Worm (Caenorhabditis elegans) whole organism, L4 larva: ENCODE data around the gene T11F9.21.

Experiments used
- ZK546.5 ChIP-seq, 2 experiments: sonication (generic microtip); optimal IDR thresholded peaks; 2 replicates each; lab custom pipeline; 2017; ENCODE audit warnings: missing biosample characterization in 2 of 2, missing genetic modification characterization in 2 of 2
- ama-1 ChIP-seq: fragments of 150-350 bp; optimal IDR thresholded peaks from 2 replicates; lab custom pipeline; 2014; ENCODE audit warnings: inconsistent platforms, mixed read lengths
- ceh-28 ChIP-seq: fragments of 150-350 bp; optimal IDR thresholded peaks from 2 replicates; lab custom pipeline; 2014; ENCODE audit warnings: missing biosample characterization, missing genetic modification reagents, missing genetic modification characterization
- dpl-1 ChIP-seq: fragments of 150-350 bp; optimal IDR thresholded peaks from 2 replicates; lab custom pipeline; 2014; ENCODE audit warnings: missing biosample characterization, missing genetic modification reagents, missing genetic modification characterization
- fos-1 ChIP-seq: fragments of 150-350 bp; optimal IDR thresholded peaks from 2 replicates; lab custom pipeline; 2014; ENCODE audit warnings: missing biosample characterization, missing genetic modification characterization
- jun-1 ChIP-seq: fragments of 150-350 bp; optimal IDR thresholded peaks from 2 replicates; lab custom pipeline; 2014; ENCODE audit warnings: missing biosample characterization, missing genetic modification reagents, missing genetic modification characterization
- lin-38 ChIP-seq: fragments of 200-800 bp; sonication (Bioruptor generic); IDR thresholded peaks from 2 replicates; pipeline ENCODE4 v1.3.6; 2022; ENCODE audit warnings: missing genetic modification reagents, missing genetic modification characterization, missing compliant biosample characterization
- lin-39 ChIP-seq: fragments of 150-350 bp; optimal IDR thresholded peaks from 2 replicates; lab custom pipeline; 2014; ENCODE audit warnings: missing biosample characterization, missing genetic modification reagents, missing genetic modification characterization
- lsy-2 ChIP-seq, 2 experiments: fragments of 150-350 bp in 1 of 2; sonication (generic microtip) in 1 of 2; optimal IDR thresholded peaks; 2 replicates each; lab custom pipeline; 2014 to 2017; ENCODE audit warnings: missing biosample characterization in 2 of 2, missing genetic modification characterization in 2 of 2
- mxl-3 ChIP-seq: fragments of 200-800 bp; sonication (Bioruptor generic); optimal IDR thresholded peaks from 2 replicates; lab custom pipeline; 2018; ENCODE audit warnings: mild to moderate bottlenecking, missing genetic modification characterization, missing compliant biosample characterization
- nhr-11 ChIP-seq: fragments of 150-350 bp; optimal IDR thresholded peaks from 2 replicates; lab custom pipeline; 2014; ENCODE audit warnings: missing biosample characterization, missing genetic modification characterization
- nhr-25 ChIP-seq: sonication (generic microtip); optimal IDR thresholded peaks from 2 replicates; lab custom pipeline; 2017; ENCODE audit warnings: missing genetic modification characterization, mild to moderate bottlenecking, missing compliant biosample characterization, antibody characterized with exemption, moderate library complexity, borderline replicate concordance; ENCODE audit not compliant: insufficient read depth
- skn-1 ChIP-seq: fragments of 150-350 bp; optimal IDR thresholded peaks from 2 replicates; lab custom pipeline; 2014; ENCODE audit warnings: missing biosample characterization, missing genetic modification characterization
- unc-62 ChIP-seq, 3 experiments: fragments of 150-350 bp in 1 of 3; sonication (generic microtip); optimal IDR thresholded peaks in 2 of 3; peaks in 1 of 3; 1 replicate in 1 of 3; 2 replicates in 2 of 3; lab custom pipeline; 2014 to 2017; ENCODE audit warnings: missing biosample characterization in 3 of 3, missing genetic modification characterization in 3 of 3, missing genetic modification reagents in 3 of 3, missing genotype in 1 of 3

ce11 chrV:11443503-11443902, 49.1 kb upstream of the T11F9.21 start, which contains the start of gene F57B7.2:
- TF ChIP-seq mxl-3 (GFP tag; lab: Kevin White, UChicago) (no peak), jun-1 (tag; lab: Kevin White, UChicago) (no peak), ceh-28 (no peak), unc-62 (GFP tag; optimal IDR thresholded peaks at IDR 0.05 in 1 of 2; lab: Kevin White, UChicago) (no peak), unc-62 (tag; optimal IDR thresholded peaks at IDR 0.05; lab: Kevin White, UChicago) (no peak), nhr-25 (no peak), skn-1 (tag; lab: Kevin White, UChicago) (no peak), lin-38 (GFP tag; lab: Robert Waterston, UW) (no peak), lsy-2 (tag; optimal IDR thresholded peaks at IDR 0.05; lab: Kevin White, UChicago) (peak in 1 of 2 experiments; percentile 20), fos-1 (tag; lab: Kevin White, UChicago) (no peak), ZK546.5 (tag; optimal IDR thresholded peaks at IDR 0.05; lab: Kevin White, UChicago) (no peak), dpl-1 (GFP tag; lab: Kevin White, UChicago) (no peak), nhr-11 (tag; lab: Kevin White, UChicago) (no peak), lin-39 (tag; lab: Kevin White, UChicago) (no peak), ama-1 (lab: Kevin White, UChicago) (no peak)
